Worm (Caenorhabditis elegans) whole organism, L2 larva: ENCODE results near the gene Y44A6D.1.

Experiments
- elt-1 ChIP-seq: fragments of 150-350 bp; optimal IDR thresholded peaks from 2 replicates; lab custom pipeline; 2014; ENCODE audit warnings: missing biosample characterization, missing genetic modification characterization
- snpc-4 ChIP-seq: fragments of 150-350 bp; optimal IDR thresholded peaks from 2 replicates; lab custom pipeline; 2014; ENCODE audit warnings: missing biosample characterization, missing genetic modification characterization

ce11 chrV:20778257-20778697 lies 11.6 kb downstream of the Y44A6D.1 start:
- TF ChIP-seq snpc-4, result peak; percentile 67
- TF ChIP-seq elt-1, result no peak
